Fruit fly (Drosophila melanogaster) whole organism, larva: ENCODE results near the gene MtnA.

Experiments
- noc ChIP-seq: fragments of 200-800 bp; sonication (Bioruptor generic); optimal IDR thresholded peaks from 3 replicates; lab custom pipeline; 2019; ENCODE audit warnings: missing biosample characterization, mild to moderate bottlenecking, missing genetic modification characterization, moderate library complexity

Gene MtnA

DNA sequence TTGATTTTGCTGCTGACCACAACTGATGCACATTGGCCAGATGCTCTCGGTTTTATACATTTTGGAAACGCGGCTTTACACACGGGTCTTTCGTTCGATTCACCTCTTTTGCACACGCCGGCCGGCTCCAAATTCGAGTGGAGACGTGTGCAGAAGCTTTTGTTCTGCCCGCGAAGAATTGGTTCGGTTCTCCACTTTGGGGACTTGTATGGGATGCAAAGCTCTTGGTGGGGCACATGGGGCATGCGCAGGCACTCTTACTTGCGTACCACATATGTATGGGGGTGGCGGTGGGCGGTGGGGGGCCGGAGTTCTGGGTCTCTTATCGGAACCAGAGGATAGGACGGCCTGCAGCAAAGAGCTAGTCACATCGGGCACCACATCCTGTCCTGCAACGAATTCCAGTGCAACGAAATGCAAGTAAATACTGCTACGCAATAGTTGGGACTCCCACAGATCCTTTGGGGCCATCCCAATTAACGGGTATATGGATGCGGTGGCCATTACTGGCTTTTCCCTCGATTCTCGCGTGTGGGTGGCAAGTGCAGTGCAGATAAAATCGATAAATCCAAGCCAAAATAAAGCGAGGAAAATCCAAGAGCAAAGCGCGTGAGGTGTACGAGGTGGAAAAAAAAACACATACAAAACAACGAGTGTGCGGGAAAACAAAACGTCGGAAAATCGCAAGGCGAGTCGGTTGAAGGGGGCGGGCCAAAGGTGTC lies at the start of gene MtnA, which contains the start of gene CG8500:
Gene MtnA, minus strand, starts transcription at position 30 of the 722 bp plus-strand sequence.
Gene CG8500, plus strand, starts transcription at position 313 of the 722 bp plus-strand sequence.
- no peak for TF ChIP-seq noc (tag; lab: Kevin White, UChicago)

DNA sequence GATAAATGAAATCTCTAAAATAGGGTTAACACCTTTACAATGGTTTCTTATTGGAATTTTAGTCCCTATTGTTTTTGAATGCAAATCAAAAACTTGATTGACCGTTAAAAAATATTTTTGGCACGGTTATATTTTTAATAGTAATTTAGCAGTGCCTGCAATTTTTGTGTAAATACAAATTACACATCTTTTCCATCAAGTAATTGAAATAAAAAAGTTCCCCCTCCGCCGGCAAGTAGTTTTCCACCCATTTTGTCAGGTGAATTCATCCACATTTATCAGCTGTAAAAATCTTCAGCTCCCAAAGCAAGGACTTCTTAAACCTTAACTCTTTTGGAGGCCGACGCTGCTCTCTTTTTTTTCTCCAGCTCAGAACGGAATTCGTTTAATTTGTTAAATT lies 39.6 kb upstream of the MtnA start, which contains the start of gene CG34302:
Gene CG34302, minus strand, starts transcription at position 101 of the 400 bp plus-strand sequence.
- TF ChIP-seq noc (tag; lab: Kevin White, UChicago), result no peak

DNA sequence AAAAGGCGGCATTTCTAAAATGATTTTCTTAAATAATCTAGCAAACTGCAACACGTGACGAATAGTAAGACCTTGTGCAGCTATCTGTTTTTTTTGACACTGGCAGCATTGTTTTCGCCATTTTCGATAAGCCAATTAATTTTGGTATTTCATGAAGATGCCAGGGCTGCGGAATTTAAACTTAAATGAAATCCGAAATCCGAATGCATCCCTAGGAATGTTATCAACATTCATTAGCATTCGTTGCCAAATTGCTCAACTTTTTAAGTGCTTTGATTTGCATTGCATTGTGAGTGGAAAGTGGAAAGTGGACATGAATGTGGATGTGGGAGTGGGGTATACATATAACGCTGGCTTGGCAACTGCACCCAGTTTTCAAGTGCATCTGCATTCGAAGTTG lies 36.9 kb upstream of the MtnA start, which contains the start of gene CG42857:
Gene CG42857, minus strand, starts transcription at position 101 of the 400 bp plus-strand sequence.
- no peak for TF ChIP-seq noc (tag; lab: Kevin White, UChicago)

DNA sequence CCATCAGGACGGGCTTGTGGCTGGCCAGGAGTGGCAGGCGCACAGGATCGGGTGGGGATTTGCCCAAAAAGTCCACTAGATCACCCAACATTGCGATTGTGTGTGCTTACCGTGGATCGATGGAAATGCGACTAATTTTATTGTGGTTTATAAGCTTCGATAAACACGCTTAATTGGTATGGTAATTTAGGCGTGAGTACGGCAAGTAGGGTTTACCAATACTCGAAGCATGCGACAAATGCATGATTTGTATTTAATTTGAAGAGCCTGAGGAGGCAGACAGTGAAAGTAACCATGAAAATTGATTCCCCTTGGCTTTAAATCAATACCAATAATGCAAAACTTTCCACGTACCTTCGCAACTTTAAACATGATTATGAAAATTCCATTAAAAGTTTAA lies 35.6 kb upstream of the MtnA start, which contains the start of gene CG9458:
Gene CG9458, minus strand, starts transcription at position 101 of the 400 bp plus-strand sequence.
- TF ChIP-seq noc (tag; lab: Kevin White, UChicago), result no peak

DNA sequence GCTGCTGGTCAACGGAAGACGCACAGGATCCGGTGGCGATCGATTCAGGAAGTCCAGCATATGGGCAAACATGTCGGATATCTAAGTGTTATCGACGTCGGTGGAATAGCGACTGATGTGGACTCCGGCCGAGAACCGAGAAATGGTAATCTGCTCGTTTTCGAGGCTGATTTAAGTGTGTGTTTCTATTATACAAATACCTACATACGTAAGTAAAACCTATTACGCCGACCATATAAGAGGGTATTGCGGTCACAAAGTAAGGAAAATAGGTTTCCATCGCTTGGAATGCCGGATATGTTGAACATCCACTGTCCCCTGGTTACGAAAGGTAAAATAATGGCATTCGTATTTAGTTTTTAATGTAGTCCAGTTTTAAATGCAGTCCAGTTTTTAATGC lies 34.1 kb upstream of the MtnA start, which contains the start of gene CG9459:
Gene CG9459, minus strand, starts transcription at position 101 of the 400 bp plus-strand sequence.
- TF ChIP-seq noc (tag; lab: Kevin White, UChicago), result no peak

DNA sequence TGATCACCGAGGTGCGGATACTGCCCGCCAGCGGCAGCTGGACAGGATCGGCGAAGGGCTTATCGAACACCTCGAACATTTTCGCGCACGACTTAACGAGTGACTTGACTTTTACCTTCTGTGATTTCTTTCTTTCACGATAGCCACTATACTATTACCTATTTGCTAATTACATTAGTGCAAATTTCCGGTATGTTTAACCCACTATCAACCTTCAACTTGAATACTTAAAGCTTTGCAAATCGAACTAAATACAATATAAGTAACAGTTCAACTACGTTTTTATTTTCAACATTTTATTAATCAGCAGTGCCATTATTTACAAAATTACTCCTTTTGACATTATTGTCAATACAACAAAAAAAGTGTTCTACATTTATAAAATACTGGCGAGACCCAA lies 32.7 kb upstream of the MtnA start, which contains the start of gene CG16904:
Gene CG16904, minus strand, starts transcription at position 101 of the 400 bp plus-strand sequence.
- no peak for TF ChIP-seq noc (tag; lab: Kevin White, UChicago)

DNA sequence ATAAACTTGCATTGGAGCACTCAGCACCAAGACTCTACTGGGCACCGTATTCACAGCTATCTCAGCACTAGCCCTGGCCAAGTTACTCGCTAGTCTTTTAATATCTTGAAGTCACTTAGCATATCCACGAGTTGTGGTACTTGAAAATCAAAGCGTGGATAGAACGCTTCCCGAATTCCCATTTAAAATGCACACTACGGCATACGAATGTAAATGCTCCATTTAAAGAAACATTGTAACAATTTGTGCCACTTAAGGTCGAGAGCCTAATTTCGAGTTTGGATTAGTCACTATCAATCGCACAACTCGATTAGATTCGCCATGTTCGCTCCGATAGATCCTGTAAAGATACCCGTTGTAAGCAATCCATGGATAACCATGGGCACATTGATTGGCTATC lies 29.7 kb upstream of the MtnA start, which contains the start of gene eloF:
Gene eloF, plus strand, starts transcription at position 301 of the 400 bp plus-strand sequence.
- no peak for TF ChIP-seq noc (tag; lab: Kevin White, UChicago)

DNA sequence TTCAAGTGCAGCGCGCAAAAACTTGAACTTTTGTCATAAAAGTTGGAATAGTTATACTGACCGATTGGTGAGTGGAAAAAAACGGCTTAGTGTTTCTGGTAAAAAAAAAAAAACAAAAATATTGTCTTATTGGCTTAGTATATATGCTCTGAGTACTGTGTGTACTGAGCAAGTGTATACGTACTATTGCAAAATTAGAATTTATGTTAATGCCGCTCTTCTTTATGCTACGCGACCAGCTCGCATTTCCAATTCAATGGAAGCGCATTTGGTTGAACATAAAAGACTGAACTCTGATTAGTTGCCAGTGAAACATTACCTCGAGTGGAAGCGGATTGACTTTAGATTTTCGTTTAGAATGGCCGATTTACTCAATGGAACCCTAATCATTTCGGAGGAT lies 28.3 kb upstream of the MtnA start, which contains the start of gene CG8534:
Gene CG8534, plus strand, starts transcription at position 301 of the 400 bp plus-strand sequence.
- TF ChIP-seq noc (tag; lab: Kevin White, UChicago), result no peak

DNA sequence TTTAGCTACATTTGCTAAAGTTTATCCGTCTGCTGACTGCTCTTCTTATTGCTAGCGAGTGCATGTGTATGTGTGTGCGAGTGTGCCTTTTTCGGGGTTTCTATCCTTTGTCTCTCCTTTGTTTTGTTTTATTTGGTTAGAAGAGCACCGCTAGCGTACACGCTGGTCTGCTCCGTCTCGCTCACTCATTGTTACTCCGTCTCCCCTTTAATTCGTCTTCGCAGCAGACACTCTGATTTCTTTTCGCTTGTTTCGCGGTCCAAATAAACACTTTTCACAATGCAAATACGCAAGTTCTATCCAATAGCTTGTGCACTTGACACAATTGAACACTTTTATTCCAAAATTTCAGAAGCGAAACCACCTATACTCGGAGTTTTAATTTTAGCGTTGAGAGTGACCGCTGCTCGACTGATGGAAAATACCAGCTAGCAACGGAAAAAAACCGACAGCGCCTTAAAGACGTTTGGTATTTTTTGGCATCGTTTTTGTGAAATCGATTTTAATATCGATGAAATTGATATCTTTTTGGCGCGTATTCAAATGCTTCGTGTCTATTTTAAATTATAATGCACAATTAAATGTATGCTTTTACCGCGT lies 24.9 kb upstream of the MtnA start, which contains the start of gene FBXO11:
Gene FBXO11, minus strand, starts transcription at position 423 of the 600 bp plus-strand sequence.
- peak; percentile 52 for TF ChIP-seq noc (tag; lab: Kevin White, UChicago)

DNA sequence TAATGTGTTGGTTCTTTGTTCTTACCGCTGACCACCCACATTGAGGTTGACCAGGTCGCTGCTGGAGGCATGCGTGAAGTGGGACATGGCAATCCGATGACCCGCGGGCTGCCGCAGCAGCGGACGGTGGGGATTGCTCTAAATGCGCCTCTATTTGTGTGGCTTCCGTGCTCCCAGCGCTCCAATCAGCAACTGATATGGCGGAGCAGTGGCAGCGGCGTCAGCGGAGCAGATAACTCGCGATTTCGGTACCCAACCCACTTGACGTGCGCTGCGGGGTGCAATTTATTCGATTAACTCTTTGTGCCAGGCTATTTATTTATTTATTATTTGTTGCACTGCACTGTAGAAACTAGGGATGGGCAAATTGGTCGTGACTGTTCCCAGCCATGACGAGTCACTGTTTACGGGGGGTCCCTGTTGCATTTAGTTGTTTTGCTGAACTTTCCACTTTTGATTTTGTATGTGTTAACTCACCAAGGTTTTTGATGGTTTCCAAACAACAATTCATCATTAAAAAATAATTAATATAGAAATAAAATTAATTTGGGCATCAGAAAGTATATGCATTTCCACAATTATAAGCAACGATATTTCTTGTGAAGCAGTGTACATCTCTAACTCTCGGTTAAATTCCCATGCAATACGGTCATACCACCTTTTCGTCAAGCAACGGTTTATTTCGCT lies 16.6 kb upstream of the MtnA start, which contains the start of the genes CG9467 and CG8526:
Gene CG9467, minus strand, starts transcription at position 383 of the 687 bp plus-strand sequence.
Gene CG8526, plus strand, starts transcription at position 637 of the 687 bp plus-strand sequence.
- no peak for TF ChIP-seq noc (tag; lab: Kevin White, UChicago)

DNA sequence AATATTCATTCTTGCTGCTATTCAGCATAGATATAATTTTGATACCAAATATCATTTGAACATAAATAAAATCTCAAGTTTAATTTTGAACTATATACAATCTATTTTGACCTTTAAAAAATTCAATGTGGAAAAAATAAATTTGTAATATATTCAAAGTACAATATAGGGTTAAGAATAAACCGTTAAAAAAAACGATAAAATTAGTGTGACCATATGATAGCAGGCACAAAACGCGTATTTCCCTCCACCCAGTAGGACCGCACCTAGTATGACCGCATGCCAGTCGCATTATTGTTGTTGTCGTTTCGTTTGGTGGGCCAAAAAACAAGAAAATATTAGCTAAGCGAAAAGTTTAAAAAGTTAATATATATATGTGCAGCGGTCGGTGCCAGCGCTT lies 8.8 kb upstream of the MtnA start, which contains the start of gene CG8516:
Gene CG8516, plus strand, starts transcription at position 278 of the 400 bp plus-strand sequence.
- TF ChIP-seq noc (tag; lab: Kevin White, UChicago), result no peak

DNA sequence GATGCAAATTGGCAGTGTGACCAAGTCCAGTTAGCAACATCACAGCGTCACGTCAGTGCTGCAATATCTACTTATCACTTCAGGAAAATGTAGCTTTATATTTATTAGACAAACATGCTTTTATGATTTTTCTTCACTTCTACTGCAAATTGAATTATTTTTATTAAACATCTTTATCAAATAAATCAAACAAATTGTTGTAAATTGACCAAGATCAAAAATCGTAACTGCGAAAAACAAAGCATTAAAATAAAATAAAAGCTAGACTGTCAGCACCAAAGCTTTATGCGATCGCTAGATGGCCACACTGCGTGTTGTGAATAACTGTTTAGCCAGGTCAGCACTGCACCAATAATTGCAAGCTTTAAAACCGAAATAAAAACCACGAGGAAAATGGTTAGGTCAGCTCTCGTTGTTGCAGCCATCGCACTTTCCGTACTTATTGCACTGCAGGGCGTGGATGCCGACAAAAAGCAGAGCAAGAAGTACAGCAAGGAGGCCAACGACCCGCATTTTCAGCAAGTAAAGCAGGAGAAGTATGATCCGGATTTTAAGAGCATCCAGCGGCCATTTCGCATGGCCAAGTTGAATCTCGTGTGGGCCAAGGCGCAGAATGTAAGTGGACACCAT lies 7.1 kb upstream of the MtnA start, which contains the start of the genes CG12945 and CG8507:
Gene CG12945, minus strand, starts transcription at position 45 of the 630 bp plus-strand sequence.
Gene CG8507, plus strand, starts transcription at position 307 of the 630 bp plus-strand sequence.
- TF ChIP-seq noc (tag; lab: Kevin White, UChicago), result peak; percentile 50

DNA sequence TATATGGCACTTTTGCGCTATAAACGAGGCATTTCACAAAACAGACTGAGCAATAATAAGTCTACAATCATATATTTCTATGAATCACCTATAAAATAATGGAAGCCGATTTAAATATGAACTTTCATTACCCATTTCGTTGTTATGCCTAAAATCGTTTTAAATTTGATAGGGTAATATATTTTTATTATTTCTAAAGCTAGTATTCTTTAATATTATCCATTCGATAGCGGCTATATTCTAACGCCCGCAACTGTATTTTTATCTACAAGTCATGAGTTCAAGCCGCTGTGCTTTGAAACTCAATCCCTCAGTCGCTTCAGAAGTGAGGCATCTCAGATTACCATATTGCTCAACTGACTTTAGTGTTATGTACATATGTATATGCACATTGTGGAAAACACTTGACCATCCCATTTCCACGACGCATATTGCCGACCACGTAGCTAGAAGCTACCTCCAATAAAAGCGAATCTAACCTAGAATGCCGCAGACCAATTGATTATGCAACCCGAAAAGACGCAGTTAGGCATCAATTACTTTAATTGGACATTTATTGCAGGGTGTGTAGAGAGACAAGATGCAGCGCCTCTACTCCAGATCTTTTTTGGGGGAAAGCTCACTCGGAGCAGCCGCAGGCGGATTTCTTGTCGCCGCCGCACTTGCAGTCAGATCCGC lies 791 bp downstream of the MtnA start:
- TF ChIP-seq noc (tag; lab: Kevin White, UChicago), result no peak

DNA sequence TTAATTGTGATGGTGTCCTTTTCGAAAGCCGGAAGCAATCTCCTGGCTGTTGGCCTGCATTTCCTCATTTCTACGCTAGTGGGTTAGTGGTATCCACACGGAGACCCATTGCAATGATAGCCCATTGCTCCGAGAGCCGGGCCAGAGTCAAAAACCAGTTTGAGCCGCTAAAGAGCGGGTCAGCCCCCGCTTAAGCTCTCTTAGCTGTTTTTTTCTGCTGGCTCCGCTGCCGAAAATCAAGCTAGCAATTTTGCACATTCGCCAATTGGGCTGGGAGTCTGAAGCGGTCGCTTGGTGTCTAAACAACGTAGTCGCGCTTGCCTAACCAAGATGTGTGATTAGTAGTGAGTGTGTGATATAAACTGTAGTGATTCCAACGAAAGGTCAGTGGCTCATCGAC lies 4.4 kb downstream of the MtnA start, which contains the start of gene CG12947:
Gene CG12947, plus strand, starts transcription at position 301 of the 400 bp plus-strand sequence.
- TF ChIP-seq noc (tag; lab: Kevin White, UChicago), result no peak
